Worm (Caenorhabditis elegans) whole organism, late embryonic: ENCODE measurements around the gene clec-24.

Source experiments
- K09A11.1 ChIP-seq: sonication (generic microtip); optimal IDR thresholded peaks from 2 replicates; lab custom pipeline; 2017; ENCODE audit warnings: antibody characterized with exemption, mild to moderate bottlenecking, missing genetic modification characterization, missing compliant biosample characterization; ENCODE audit not compliant: insufficient read depth
- hlh-15 ChIP-seq: sonication (generic microtip); optimal IDR thresholded peaks from 2 replicates; lab custom pipeline; 2016; ENCODE audit warnings: missing genetic modification characterization, missing compliant biosample characterization
- hlh-8 ChIP-seq: sonication (generic microtip); optimal IDR thresholded peaks from 2 replicates; lab custom pipeline; 2016; ENCODE audit warnings: missing genotype, missing genetic modification characterization, missing compliant biosample characterization
- mec-3 ChIP-seq: sonication (generic microtip); optimal IDR thresholded peaks from 2 replicates; lab custom pipeline; 2016; ENCODE audit warnings: borderline replicate concordance, missing genetic modification characterization, missing compliant biosample characterization
- pat-9 ChIP-seq: fragments of 200-800 bp; sonication (Bioruptor generic); optimal IDR thresholded peaks from 2 replicates; lab custom pipeline; 2018; ENCODE audit warnings: mild to moderate bottlenecking, missing genetic modification characterization, moderate library complexity, missing compliant biosample characterization

- TF ChIP-seq pat-9 (no peak), hlh-15 (no peak), K09A11.1 (tag; lab: Kevin White, UChicago) (no peak), hlh-8 (no peak), mec-3 (tag; lab: Kevin White, UChicago) (no peak)
Measured at ce11 chrV:16836100-16836499, 25.7 kb upstream of the clec-24 start.
